Worm (Caenorhabditis elegans): ENCODE results near the gene cal-4.

The cal-4 gene

ce11 chrIV:10548546-10548945, 27.3 kb downstream of the cal-4 start:
- TF ChIP-seq tbx-37 (GFP tag; conservative IDR thresholded peaks at IDR 0.05), result 0 out of 2 replicates have a peak, but pooled peaks have one; percentile 10
- TF ChIP-seq flt-1 (GFP tag; IDR thresholded peaks at IDR 0.05), result peak; percentile 70
- TF ChIP-seq tbx-11 (GFP tag; IDR thresholded peaks at IDR 0.05), result 0 out of 2 replicates have a peak, but pooled peaks have one; percentile 33

ce11 chrIV:10554947-10555346, 33.7 kb downstream of the cal-4 start, which contains the start of gene zim-2:
zim-2 (plus strand) TSS chrIV:10555247.
- TF ChIP-seq sea-1 (GFP tag; conservative IDR thresholded peaks at IDR 0.05), result no peak
- TF ChIP-seq ceh-13 (GFP tag; optimal IDR thresholded peaks at IDR 0.05), result no peak
- TF ChIP-seq F13C5.2 (tag; optimal IDR thresholded peaks at IDR 0.05), result no peak
- TF ChIP-seq hnd-1 (tag; optimal IDR thresholded peaks at IDR 0.05), result no peak
- no peak for TF ChIP-seq tbx-37 (GFP tag; conservative IDR thresholded peaks at IDR 0.05)
- no peak for TF ChIP-seq scrt-1 (GFP tag; IDR thresholded peaks at IDR 0.05)
- TF ChIP-seq hmg-4 (GFP tag; optimal IDR thresholded peaks at IDR 0.05), result no peak
- no peak for TF ChIP-seq flt-1 (GFP tag; IDR thresholded peaks at IDR 0.05)
- no peak for TF ChIP-seq tra-4 (tag; optimal IDR thresholded peaks at IDR 0.05)
- TF ChIP-seq ets-7 (tag; optimal IDR thresholded peaks at IDR 0.05), result no peak
- TF ChIP-seq hmbx-1 (tag; optimal IDR thresholded peaks at IDR 0.05), result no peak
- TF ChIP-seq pes-1 (GFP tag; IDR thresholded peaks at IDR 0.05), result no peak
- TF ChIP-seq ceh-36 (tag; optimal IDR thresholded peaks at IDR 0.05), result no peak
- TF ChIP-seq ama-1 (optimal IDR thresholded peaks at IDR 0.05), result no peak
- no peak for TF ChIP-seq aly-1 (tag; optimal IDR thresholded peaks at IDR 0.05)
- no peak for TF ChIP-seq B0310.2 (tag; optimal IDR thresholded peaks at IDR 0.05)
- no peak for TF ChIP-seq tbx-11 (GFP tag; IDR thresholded peaks at IDR 0.05)

ce11 chrIV:10558415-10558814, 37.2 kb downstream of the cal-4 start, which contains the start of gene zim-3:
zim-3 (plus strand) TSS chrIV:10558715.
- TF ChIP-seq flt-1 (GFP tag; IDR thresholded peaks at IDR 0.05), result no peak
- no peak for TF ChIP-seq tra-4 (tag; optimal IDR thresholded peaks at IDR 0.05)
- no peak for TF ChIP-seq hnd-1 (tag; optimal IDR thresholded peaks at IDR 0.05)
- no peak for TF ChIP-seq hmg-4 (GFP tag; optimal IDR thresholded peaks at IDR 0.05)
- TF ChIP-seq ets-7 (tag; optimal IDR thresholded peaks at IDR 0.05), result no peak
- no peak for TF ChIP-seq ceh-36 (tag; optimal IDR thresholded peaks at IDR 0.05)
- TF ChIP-seq tbx-11 (GFP tag; IDR thresholded peaks at IDR 0.05), result no peak
- no peak for TF ChIP-seq hmbx-1 (tag; optimal IDR thresholded peaks at IDR 0.05)
- TF ChIP-seq ama-1 (optimal IDR thresholded peaks at IDR 0.05), result no peak
- no peak for TF ChIP-seq tbx-37 (GFP tag; conservative IDR thresholded peaks at IDR 0.05)
- no peak for TF ChIP-seq aly-1 (tag; optimal IDR thresholded peaks at IDR 0.05)
- TF ChIP-seq scrt-1 (GFP tag; IDR thresholded peaks at IDR 0.05), result no peak
- TF ChIP-seq F13C5.2 (tag; optimal IDR thresholded peaks at IDR 0.05), result no peak
- no peak for TF ChIP-seq pes-1 (GFP tag; IDR thresholded peaks at IDR 0.05)
- no peak for TF ChIP-seq B0310.2 (tag; optimal IDR thresholded peaks at IDR 0.05)

- TF ChIP-seq tbx-37 (GFP tag; conservative IDR thresholded peaks at IDR 0.05) (no peak), aly-1 (tag; optimal IDR thresholded peaks at IDR 0.05) (no peak), flt-1 (GFP tag; IDR thresholded peaks at IDR 0.05) (no peak), ceh-36 (tag; optimal IDR thresholded peaks at IDR 0.05) (no peak), tbx-11 (GFP tag; IDR thresholded peaks at IDR 0.05) (no peak), hnd-1 (tag; optimal IDR thresholded peaks at IDR 0.05) (no peak), B0310.2 (tag; optimal IDR thresholded peaks at IDR 0.05) (no peak), ceh-13 (GFP tag; optimal IDR thresholded peaks at IDR 0.05) (no peak), scrt-1 (GFP tag; IDR thresholded peaks at IDR 0.05) (no peak), ama-1 (optimal IDR thresholded peaks at IDR 0.05) (no peak), hmg-4 (GFP tag; optimal IDR thresholded peaks at IDR 0.05) (no peak), F13C5.2 (tag; optimal IDR thresholded peaks at IDR 0.05) (no peak), hmbx-1 (tag; optimal IDR thresholded peaks at IDR 0.05) (no peak), sea-1 (GFP tag; conservative IDR thresholded peaks at IDR 0.05) (no peak), tra-4 (tag; optimal IDR thresholded peaks at IDR 0.05) (no peak), ets-7 (tag; optimal IDR thresholded peaks at IDR 0.05) (no peak), pes-1 (GFP tag; IDR thresholded peaks at IDR 0.05) (no peak)
Observed at ce11 chrIV:10561605-10562004, 40.4 kb downstream of the cal-4 start, which contains the start of gene him-8. him-8 (plus strand) TSS chrIV:10561905.

ce11 chrIV:10564613-10565012, 43.4 kb downstream of the cal-4 start:
- TF ChIP-seq F13C5.2 (tag; optimal IDR thresholded peaks at IDR 0.05), result no peak
- no peak for TF ChIP-seq hmg-4 (GFP tag; optimal IDR thresholded peaks at IDR 0.05)
- no peak for TF ChIP-seq aly-1 (tag; optimal IDR thresholded peaks at IDR 0.05)
- no peak for TF ChIP-seq ceh-36 (tag; optimal IDR thresholded peaks at IDR 0.05)
- TF ChIP-seq ama-1 (optimal IDR thresholded peaks at IDR 0.05), result no peak
- TF ChIP-seq tra-4 (tag; optimal IDR thresholded peaks at IDR 0.05), result no peak
- TF ChIP-seq tbx-37 (GFP tag; conservative IDR thresholded peaks at IDR 0.05), result no peak
- TF ChIP-seq tbx-11 (GFP tag; IDR thresholded peaks at IDR 0.05), result no peak
- no peak for TF ChIP-seq flt-1 (GFP tag; IDR thresholded peaks at IDR 0.05)
- TF ChIP-seq scrt-1 (GFP tag; IDR thresholded peaks at IDR 0.05), result no peak
- TF ChIP-seq pes-1 (GFP tag; IDR thresholded peaks at IDR 0.05), result no peak
- TF ChIP-seq B0310.2 (tag; optimal IDR thresholded peaks at IDR 0.05), result no peak
- no peak for TF ChIP-seq sea-1 (GFP tag; conservative IDR thresholded peaks at IDR 0.05)
- TF ChIP-seq ets-7 (tag; optimal IDR thresholded peaks at IDR 0.05), result no peak
- TF ChIP-seq ceh-13 (GFP tag; optimal IDR thresholded peaks at IDR 0.05), result no peak

ce11 chrIV:10565282-10565681, 44.1 kb downstream of the cal-4 start:
- TF ChIP-seq tbx-11 (GFP tag; IDR thresholded peaks at IDR 0.05), result no peak

ce11 chrIV:10567822-10568221, 46.6 kb downstream of the cal-4 start:
- TF ChIP-seq F13C5.2 (tag; optimal IDR thresholded peaks at IDR 0.05), result no peak

- TF ChIP-seq hmg-4 (GFP tag; optimal IDR thresholded peaks at IDR 0.05) (no peak), hmbx-1 (tag; optimal IDR thresholded peaks at IDR 0.05) (no peak)
Observed at ce11 chrIV:10570065-10570464, 48.9 kb downstream of the cal-4 start.
